Worm (Caenorhabditis elegans) whole organism, L3 larva: ENCODE measurements around the gene M199.7.

ENCODE experiments used
- R02D3.7 ChIP-seq: fragments of 150-350 bp; optimal IDR thresholded peaks from 2 replicates; lab custom pipeline; 2014; ENCODE audit warnings: missing biosample characterization, missing genetic modification characterization
- elt-3 ChIP-seq, 3 experiments: fragments of 150-350 bp in 1 of 3; sonication (generic microtip) in 2 of 3; optimal IDR thresholded peaks; 2 replicates in 2 of 3; 4 replicates in 1 of 3; lab custom pipeline; 2014 to 2017; ENCODE audit warnings: missing biosample characterization in 3 of 3, missing genetic modification characterization in 3 of 3
- fkh-10 ChIP-seq: sonication (generic microtip); optimal IDR thresholded peaks from 2 replicates; lab custom pipeline; 2017; ENCODE audit warnings: missing biosample characterization, missing genetic modification reagents, missing genetic modification characterization
- fkh-2 ChIP-seq: fragments of 150-350 bp; optimal IDR thresholded peaks from 2 replicates; lab custom pipeline; 2014; ENCODE audit warnings: missing biosample characterization, missing genetic modification reagents, missing genetic modification characterization
- nhr-11 ChIP-seq: fragments of 150-350 bp; optimal IDR thresholded peaks from 2 replicates; lab custom pipeline; 2014; ENCODE audit warnings: missing biosample characterization, missing genetic modification characterization
- nhr-43 ChIP-seq: sonication (generic microtip); optimal IDR thresholded peaks from 2 replicates; lab custom pipeline; 2016; ENCODE audit warnings: mild to moderate bottlenecking, missing genetic modification characterization, missing compliant biosample characterization; ENCODE audit not compliant: poor library complexity, severe bottlenecking
- skn-1 ChIP-seq: fragments of 150-350 bp; optimal IDR thresholded peaks from 2 replicates; lab custom pipeline; 2014; ENCODE audit warnings: missing biosample characterization, missing genetic modification characterization
- ztf-11 ChIP-seq: fragments of 150-350 bp; optimal IDR thresholded peaks from 2 replicates; lab custom pipeline; 2014; ENCODE audit warnings: missing biosample characterization, missing genetic modification characterization

ce11 chrIV:15108475-15108874, 14.5 kb upstream of the M199.7 start, which contains the start of gene M199.2:
- TF ChIP-seq nhr-43 (tag; lab: Kevin White, UChicago) (no peak), R02D3.7 (no peak), elt-3 (tag; optimal IDR thresholded peaks at IDR 0.05; lab: Kevin White, UChicago) (no peak), nhr-11 (tag; lab: Kevin White, UChicago) (no peak), ztf-11 (tag; lab: Kevin White, UChicago) (no peak), fkh-2 (no peak), skn-1 (tag; lab: Kevin White, UChicago) (no peak), fkh-10 (no peak)
